Fruit fly (Drosophila melanogaster) whole organism, embryonic: ENCODE measurements around the gene CG15528.

Experiments
- Atf3 ChIP-seq: fragments of 200-800 bp; sonication (Bioruptor generic); optimal IDR thresholded peaks from 3 replicates; lab custom pipeline; 2016; ENCODE audit warnings: missing biosample characterization, missing genetic modification characterization
- CG10543 ChIP-seq: fragments of 200-800 bp; sonication (Bioruptor generic); optimal IDR thresholded peaks from 3 replicates; lab custom pipeline; 2017; ENCODE audit warnings: missing biosample characterization, mild to moderate bottlenecking, missing genetic modification characterization, moderate library complexity
- CG10565 ChIP-seq: fragments of 200-800 bp; sonication (Bioruptor generic); optimal IDR thresholded peaks from 3 replicates; lab custom pipeline; 2016; ENCODE audit warnings: missing biosample characterization, mild to moderate bottlenecking, missing genetic modification characterization
- CG11093 ChIP-seq: fragments of 200-800 bp; sonication (Bioruptor generic); IDR thresholded peaks from 3 replicates; pipeline ENCODE4 v1.3.6; 2022; ENCODE audit warnings: missing biosample characterization, missing genetic modification characterization
- CG11504 ChIP-seq: fragments of 200-800 bp; sonication (Bioruptor generic); optimal IDR thresholded peaks from 3 replicates; lab custom pipeline; 2019; ENCODE audit warnings: missing biosample characterization, mild to moderate bottlenecking, missing genetic modification characterization, moderate library complexity
- CG11723 ChIP-seq: fragments of 200-800 bp; sonication (Bioruptor generic); optimal IDR thresholded peaks from 2 replicates; lab custom pipeline; 2017; ENCODE audit warnings: missing biosample characterization, mild to moderate bottlenecking, missing genetic modification characterization
- CG15269 ChIP-seq: fragments of 200-800 bp; sonication (Bioruptor generic); optimal IDR thresholded peaks from 2 replicates; lab custom pipeline; 2018; ENCODE audit warnings: missing biosample characterization, mild to moderate bottlenecking, missing genetic modification characterization, moderate library complexity
- CG18764 ChIP-seq: fragments of 200-800 bp; sonication (Bioruptor generic); optimal IDR thresholded peaks from 3 replicates; lab custom pipeline; 2016; ENCODE audit warnings: missing biosample characterization, missing genetic modification characterization
- CG2678 ChIP-seq: fragments of 200-800 bp; sonication (Bioruptor generic); optimal IDR thresholded peaks from 3 replicates; lab custom pipeline; 2019; ENCODE audit warnings: missing biosample characterization, mild to moderate bottlenecking, missing genetic modification characterization, moderate library complexity
- CG2712 ChIP-seq: fragments of 200-800 bp; optimal IDR thresholded peaks from 3 replicates; lab custom pipeline; 2019; ENCODE audit warnings: missing biosample characterization, mild to moderate bottlenecking, missing genetic modification characterization, moderate library complexity
- CG2889 ChIP-seq: fragments of 200-800 bp; sonication (Bioruptor generic); IDR thresholded peaks from 3 replicates; pipeline ENCODE4 v1.3.6; 2022; ENCODE audit warnings: missing biosample characterization, missing genetic modification characterization
- CG31441 ChIP-seq: fragments of 200-800 bp; sonication (Bioruptor generic); IDR thresholded peaks from 2 replicates; pipeline ENCODE4 v1.3.6; 2022; ENCODE audit warnings: missing biosample characterization, missing genetic modification characterization
- CG32772 ChIP-seq: fragments of 200-800 bp; sonication (Bioruptor generic); IDR thresholded peaks from 2 replicates; pipeline ENCODE4 v1.3.6; 2022; ENCODE audit warnings: missing biosample characterization, missing genetic modification characterization
- CG3407 ChIP-seq: fragments of 200-800 bp; sonication (Bioruptor generic); optimal IDR thresholded peaks from 2 replicates; lab custom pipeline; 2018; ENCODE audit warnings: missing biosample characterization, mild to moderate bottlenecking, missing genetic modification characterization
- CG5180 ChIP-seq: fragments of 200-800 bp; sonication (Bioruptor generic); optimal IDR thresholded peaks from 3 replicates; lab custom pipeline; 2017; ENCODE audit warnings: missing biosample characterization, missing genetic modification characterization, mild to moderate bottlenecking, moderate library complexity, missing genetic modification reagents
- CG6689 ChIP-seq: fragments of 200-800 bp; sonication (Bioruptor generic); IDR thresholded peaks from 2 replicates; pipeline ENCODE4 v1.3.6; 2022; ENCODE audit warnings: missing biosample characterization, missing genetic modification characterization
- CG7786 ChIP-seq: fragments of 200-800 bp; sonication (Bioruptor generic); optimal IDR thresholded peaks from 2 replicates; lab custom pipeline; 2016; ENCODE audit warnings: missing biosample characterization, missing genetic modification characterization
- CkIIα-i1 ChIP-seq: fragments of 200-800 bp; sonication (Bioruptor generic); IDR thresholded peaks from 2 replicates; pipeline ENCODE4 v1.3.6; 2022; ENCODE audit warnings: missing biosample characterization, missing genetic modification characterization
- Deaf1 ChIP-seq: fragments of 200-800 bp; optimal IDR thresholded peaks from 3 replicates; lab custom pipeline; 2019; ENCODE audit warnings: missing biosample characterization, mild to moderate bottlenecking, missing genetic modification characterization, moderate library complexity
- Dfd ChIP-seq, 2 experiments: fragments of >200 bp; optimal IDR thresholded peaks; 2 replicates each; lab custom pipeline; 2017; ENCODE audit warnings: missing biosample characterization in 2 of 2, missing genetic modification characterization in 2 of 2
- Dref ChIP-seq: fragments of 200-800 bp; sonication (Bioruptor generic); IDR thresholded peaks from 2 replicates; pipeline ENCODE4 v1.3.6; 2022; ENCODE audit warnings: missing biosample characterization, missing genetic modification characterization
- Ets65A ChIP-seq: fragments of 200-800 bp; sonication (Bioruptor generic); peaks from one replicate; lab custom pipeline; 2016; ENCODE audit warnings: missing biosample characterization, missing genetic modification characterization
- Hr3 ChIP-seq: fragments of 200-800 bp; sonication (Bioruptor generic); optimal IDR thresholded peaks from 3 replicates; lab custom pipeline; 2016; ENCODE audit warnings: missing biosample characterization, missing genetic modification characterization
- Mes4 ChIP-seq: fragments of 200-800 bp; sonication (Bioruptor generic); optimal IDR thresholded peaks from 2 replicates; lab custom pipeline; 2016; ENCODE audit warnings: missing biosample characterization, missing genetic modification characterization
- NFAT ChIP-seq: fragments of 200-800 bp; sonication (Bioruptor generic); IDR thresholded peaks from 2 replicates; pipeline ENCODE4 v1.3.6; 2022; ENCODE audit warnings: missing biosample characterization, missing genetic modification characterization
- Oli ChIP-seq: fragments of 200-800 bp; sonication (Bioruptor generic); optimal IDR thresholded peaks from 2 replicates; lab custom pipeline; 2018; ENCODE audit warnings: missing biosample characterization, mild to moderate bottlenecking, missing genetic modification characterization, moderate library complexity
- Pdp1 ChIP-seq, 2 experiments: fragments of 200-800 bp; sonication (Bioruptor generic); optimal IDR thresholded peaks; 3 replicates each; lab custom pipeline; 2016; ENCODE audit warnings: missing biosample characterization in 2 of 2, missing genetic modification characterization in 2 of 2, mild to moderate bottlenecking in 1 of 2, moderate library complexity in 1 of 2
- Ptx1 ChIP-seq: fragments of 200-800 bp; sonication (Bioruptor generic); IDR thresholded peaks from 2 replicates; pipeline ENCODE4 v1.3.6; 2022; ENCODE audit warnings: missing biosample characterization, missing genetic modification characterization
- Rfx ChIP-seq: fragments of 200-800 bp; sonication (Bioruptor generic); IDR thresholded peaks from 2 replicates; pipeline ENCODE4 v1.3.6; 2022; ENCODE audit warnings: missing biosample characterization, missing genetic modification characterization
- Sox102F ChIP-seq: fragments of 200-800 bp; sonication (Bioruptor generic); optimal IDR thresholded peaks from 2 replicates; lab custom pipeline; 2018; ENCODE audit warnings: missing biosample characterization, mild to moderate bottlenecking, missing genetic modification characterization, moderate library complexity
- Xrp1 ChIP-seq: fragments of 200-800 bp; sonication (Bioruptor generic); IDR thresholded peaks from 2 replicates; pipeline ENCODE4 v1.3.6; 2022; ENCODE audit warnings: missing biosample characterization, missing genetic modification characterization
- ab ChIP-seq: fragments of 200-800 bp; sonication (Bioruptor generic); optimal IDR thresholded peaks from 2 replicates; lab custom pipeline; 2016; ENCODE audit warnings: missing biosample characterization, missing genetic modification characterization
- cad ChIP-seq: fragments of >200 bp; optimal IDR thresholded peaks from 2 replicates; lab custom pipeline; 2017; ENCODE audit warnings: missing biosample characterization, missing genetic modification characterization
- chif ChIP-seq, 2 experiments: fragments of 200-800 bp; sonication (Bioruptor generic); optimal IDR thresholded peaks; 3 replicates each; lab custom pipeline; 2016; ENCODE audit warnings: missing biosample characterization in 2 of 2, missing genetic modification characterization in 2 of 2
- chinmo ChIP-seq: fragments of 200-800 bp; sonication (Bioruptor generic); IDR thresholded peaks from 4 replicates; pipeline ENCODE4 v1.3.6; 2022; ENCODE audit warnings: missing biosample characterization, missing genetic modification characterization; ENCODE audit not compliant: partially characterized antibody
- eyg ChIP-seq: fragments of 200-800 bp; sonication (Bioruptor generic); optimal IDR thresholded peaks from 3 replicates; lab custom pipeline; 2016; ENCODE audit warnings: missing biosample characterization, missing genetic modification characterization
- gem ChIP-seq: fragments of 200-800 bp; sonication (Bioruptor generic); optimal IDR thresholded peaks from 2 replicates; lab custom pipeline; 2019; ENCODE audit warnings: missing biosample characterization, mild to moderate bottlenecking, missing genetic modification characterization, moderate library complexity
- grau ChIP-seq: fragments of 200-800 bp; optimal IDR thresholded peaks from 3 replicates; lab custom pipeline; 2019; ENCODE audit warnings: missing biosample characterization, mild to moderate bottlenecking, missing genetic modification characterization, moderate library complexity
- ind ChIP-seq: fragments of 200-800 bp; sonication (Bioruptor generic); optimal IDR thresholded peaks from 3 replicates; lab custom pipeline; 2016; ENCODE audit warnings: missing biosample characterization, missing genetic modification characterization
- jumu ChIP-seq: fragments of 200-800 bp; sonication (Bioruptor generic); optimal IDR thresholded peaks from 3 replicates; lab custom pipeline; 2016; ENCODE audit warnings: missing biosample characterization, missing genetic modification characterization
- luna ChIP-seq: fragments of 200-800 bp; sonication (Bioruptor generic); optimal IDR thresholded peaks from 2 replicates; lab custom pipeline; 2016; ENCODE audit warnings: missing biosample characterization, missing genetic modification characterization
- nau ChIP-seq: fragments of 200-800 bp; sonication (Bioruptor generic); optimal IDR thresholded peaks from 3 replicates; lab custom pipeline; 2017; ENCODE audit warnings: missing biosample characterization, mild to moderate bottlenecking, missing genetic modification characterization, missing genetic modification reagents
- prd ChIP-seq, 3 experiments: fragments of >200 bp in 2 of 3; fragments of 200-800 bp in 1 of 3; sonication (Bioruptor generic) in 1 of 3; optimal IDR thresholded peaks in 2 of 3; IDR thresholded peaks in 1 of 3; 2 replicates in 2 of 3; 3 replicates in 1 of 3; pipeline versions ENCODE4 v1.3.6 to Lab custom; 2017 to 2022; ENCODE audit warnings: missing biosample characterization in 1 of 3, missing genetic modification characterization in 1 of 3
- row ChIP-seq: fragments of 200-800 bp; sonication (Bioruptor generic); IDR thresholded peaks from 3 replicates; pipeline ENCODE4 v1.3.6; 2022; ENCODE audit warnings: missing biosample characterization, missing genetic modification characterization
- so ChIP-seq: fragments of 200-800 bp; sonication (Bioruptor generic); IDR thresholded peaks from 3 replicates; pipeline ENCODE4 v1.3.6; 2022; ENCODE audit warnings: missing biosample characterization, missing genetic modification characterization
- stc ChIP-seq: fragments of 200-800 bp; sonication (Bioruptor generic); IDR thresholded peaks from 2 replicates; pipeline ENCODE4 v1.3.6; 2022; ENCODE audit warnings: missing biosample characterization, missing genetic modification characterization
- zen ChIP-seq: fragments of 200-800 bp; sonication (Bioruptor generic); optimal IDR thresholded peaks from 3 replicates; lab custom pipeline; 2018; ENCODE audit warnings: missing biosample characterization, mild to moderate bottlenecking, missing genetic modification characterization, moderate library complexity

The CG15528 gene

DNA sequence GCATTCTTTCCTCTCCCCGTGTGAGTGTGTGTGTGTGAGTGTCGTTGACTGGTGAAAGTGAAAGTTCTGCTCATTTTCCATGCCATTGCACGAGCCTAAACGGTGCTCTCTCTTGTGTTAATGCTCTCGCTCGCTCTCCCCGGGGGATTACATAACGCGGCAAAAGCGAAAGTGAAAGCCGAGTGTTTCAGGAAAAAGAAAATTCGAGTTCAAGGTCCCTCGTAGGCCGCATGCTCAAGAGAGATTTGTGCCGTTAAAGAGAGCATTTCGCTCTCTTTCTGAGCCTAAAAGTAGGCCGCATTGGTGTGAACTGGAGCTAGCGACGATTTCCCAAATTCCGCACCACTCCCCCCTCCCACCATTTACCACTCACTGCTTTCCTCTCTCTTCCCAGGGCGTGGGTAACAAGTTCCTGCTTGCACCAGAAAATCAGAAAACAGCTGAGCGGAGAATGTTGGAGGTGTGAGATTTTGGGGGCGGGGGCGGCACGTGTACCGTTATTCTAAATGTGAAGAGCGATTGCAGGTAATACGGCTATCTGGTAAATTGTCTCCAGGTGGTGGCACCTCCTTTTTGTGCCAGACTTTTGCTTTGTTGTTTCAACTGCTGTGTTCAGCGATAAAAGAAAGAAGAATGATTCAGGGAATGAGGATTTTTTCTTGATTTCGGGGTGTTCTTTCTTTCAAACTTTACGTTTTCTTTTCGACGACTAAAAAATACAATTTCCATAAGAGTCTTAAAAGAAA, 38.5 kb upstream of the CG15528 start (continued):
- TF ChIP-seq NFAT (GFP tag; lab: Robert Waterston, UW) (no peak), chif (GFP tag; optimal IDR thresholded peaks at IDR 0.05; lab: Kevin White, UChicago) (no peak), jumu (no peak), CG10565 (GFP tag; lab: Kevin White, UChicago) (no peak), CkIIα-i1 (GFP tag; lab: Robert Waterston, UW) (no peak), Hr3 (GFP tag; lab: Kevin White, UChicago) (no peak), Dref (no peak), zen (tag; lab: Kevin White, UChicago) (no peak), CG2889 (no peak), CG11723 (GFP tag; lab: Kevin White, UChicago) (no peak), Rfx (GFP tag; lab: Robert Waterston, UW) (0 out of 2 replicates have a peak, but pooled peaks have one; percentile 19), CG11093 (no peak), cad (GFP tag; lab: Kevin White, UChicago) (no peak), Deaf1 (tag; lab: Kevin White, UChicago) (peak; percentile 31), CG7786 (GFP tag; lab: Kevin White, UChicago) (no peak), ab (GFP tag; lab: Kevin White, UChicago) (no peak), CG6689 (GFP tag; lab: Robert Waterston, UW) (no peak)
- TF ChIP-seq, all 482 proteins: peak for 26

DNA sequence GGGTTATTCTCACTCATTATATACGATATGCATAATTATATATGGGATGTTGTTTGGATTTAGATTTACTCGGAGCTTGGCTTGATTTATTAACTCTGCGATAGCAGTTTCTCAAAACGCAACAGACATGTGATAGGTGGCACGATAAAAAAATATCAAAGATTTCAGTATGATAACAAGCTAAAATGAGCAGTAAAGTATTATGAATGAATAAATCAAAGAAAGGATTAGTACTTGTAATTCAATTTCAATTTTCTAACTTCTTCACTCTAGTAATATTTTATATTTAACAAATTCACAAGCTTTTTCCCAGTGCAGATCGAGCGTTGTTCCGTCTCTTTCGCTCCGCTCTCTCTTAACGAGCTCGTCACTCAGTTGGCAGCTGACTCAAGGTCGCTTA, 32.2 kb upstream of the CG15528 start:
- TF ChIP-seq Mes4 (GFP tag; lab: Kevin White, UChicago) (no peak), gem (tag; lab: Kevin White, UChicago) (peak; percentile 4), CG11504 (tag; lab: Kevin White, UChicago) (peak; percentile 9)

DNA sequence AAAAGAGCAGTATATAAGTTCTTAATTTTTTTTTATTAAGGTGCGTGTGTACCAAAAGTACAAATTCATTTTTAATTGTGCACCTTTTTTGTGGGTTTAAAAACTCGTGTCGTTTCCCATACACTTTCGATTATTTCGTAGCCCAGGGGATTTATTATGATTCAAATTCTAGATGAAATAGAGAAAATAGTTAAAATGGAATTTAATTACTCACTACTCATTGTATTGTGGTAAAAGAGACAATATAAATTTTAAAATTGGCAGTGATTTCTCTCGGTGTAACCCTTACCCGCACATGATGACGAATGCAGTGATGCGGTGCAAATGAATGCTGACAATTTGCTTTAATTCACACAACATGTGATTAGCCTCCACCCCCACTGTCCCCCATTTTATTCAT, 31.3 kb upstream of the CG15528 start:
- TF ChIP-seq nau (GFP tag; lab: Kevin White, UChicago) (no peak), Dfd (GFP tag; optimal IDR thresholded peaks at IDR 0.05; lab: Kevin White, UChicago) (no peak), Ptx1 (GFP tag; lab: Robert Waterston, UW) (peak; percentile 37; the same call in 1 of the 2 replicates), Pdp1 (GFP tag; optimal IDR thresholded peaks at IDR 0.05; lab: Kevin White, UChicago) (peak in 1 of 2 experiments; percentile 11), prd (optimal IDR thresholded peaks at IDR 0.05; lab: Kevin White, UChicago) (no peak), prd (GFP tag; IDR thresholded peaks at IDR 0.05; lab: Robert Waterston, UW) (peak; percentile 26; the same call in 1 of the 3 replicates), Sox102F (peak; percentile 33), CG10543 (GFP tag; lab: Kevin White, UChicago) (no peak), CG5180 (GFP tag; lab: Kevin White, UChicago) (no peak), CG31441 (GFP tag; lab: Robert Waterston, UW) (0 out of 2 replicates have a peak, but pooled peaks have one; percentile 17), CG2712 (peak; percentile 12), row (GFP tag; lab: Robert Waterston, UW) (peak; percentile 27; the same call in 1 of the 3 replicates), ind (GFP tag; lab: Kevin White, UChicago) (peak; percentile 16), CG15269 (tag; lab: Kevin White, UChicago) (peak; percentile 19), Xrp1 (GFP tag; lab: Robert Waterston, UW) (peak; percentile 15; the same call in 1 of the 2 replicates), Oli (peak; percentile 40), CG32772 (GFP tag; lab: Robert Waterston, UW) (0 out of 2 replicates have a peak, but pooled peaks have one; percentile 21), grau (tag; lab: Kevin White, UChicago) (peak; percentile 23), so (GFP tag; lab: Robert Waterston, UW) (no peak), CG18764 (GFP tag; lab: Kevin White, UChicago) (no peak), Ets65A (GFP tag; lab: Kevin White, UChicago) (peak; percentile 81), CG2678 (tag; lab: Kevin White, UChicago) (peak; percentile 35), ab (GFP tag; lab: Kevin White, UChicago) (no peak), chinmo (GFP tag; lab: Robert Waterston, UW) (no peak), eyg (GFP tag; lab: Kevin White, UChicago) (no peak), Atf3 (GFP tag; lab: Kevin White, UChicago) (no peak), CG3407 (GFP tag; lab: Kevin White, UChicago) (no peak), luna (GFP tag; lab: Kevin White, UChicago) (no peak), stc (GFP tag; lab: Robert Waterston, UW) (no peak)
